Fruit fly (Drosophila melanogaster): Measurements from ENCODE around the gene CG5151.

DNA sequence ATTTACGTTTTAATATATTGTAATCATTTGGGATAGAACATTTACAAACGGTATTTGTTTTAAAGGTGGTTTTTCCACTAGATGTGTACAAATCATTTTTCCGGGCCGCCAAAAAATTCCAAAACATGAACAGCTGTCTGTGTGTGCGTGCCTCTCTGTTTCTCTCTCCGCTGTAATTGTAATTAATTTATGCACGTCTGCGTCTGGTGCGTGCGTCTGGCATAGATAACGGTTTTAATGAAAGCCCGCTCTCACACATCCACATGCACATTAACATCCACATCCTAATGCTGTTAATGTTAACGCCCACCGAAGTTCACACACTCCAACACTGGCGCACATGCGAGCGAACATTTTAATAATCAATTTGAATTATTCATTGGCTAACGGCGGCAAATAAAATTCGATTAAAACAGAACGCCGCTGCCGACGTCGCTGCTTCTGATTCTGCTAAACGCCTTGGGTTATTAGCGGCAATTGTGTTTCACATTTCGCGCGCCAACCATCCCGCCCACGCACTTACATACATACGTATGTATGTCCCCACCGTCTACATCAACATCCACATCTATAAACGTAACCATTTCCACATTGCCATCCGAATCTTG, 18.5 kb downstream of the CG5151 start:
- TF ChIP-seq insv (optimal IDR thresholded peaks at IDR 0.05) (no peak), psq (optimal IDR thresholded peaks at IDR 0.05) (no peak), Myc (optimal IDR thresholded peaks at IDR 0.05) (no peak), h (optimal IDR thresholded peaks at IDR 0.05) (no peak)

All from Kc167 (cell line).